Worm (Caenorhabditis elegans): ENCODE data around the gene srh-279.

srh-279 gene

DNA sequence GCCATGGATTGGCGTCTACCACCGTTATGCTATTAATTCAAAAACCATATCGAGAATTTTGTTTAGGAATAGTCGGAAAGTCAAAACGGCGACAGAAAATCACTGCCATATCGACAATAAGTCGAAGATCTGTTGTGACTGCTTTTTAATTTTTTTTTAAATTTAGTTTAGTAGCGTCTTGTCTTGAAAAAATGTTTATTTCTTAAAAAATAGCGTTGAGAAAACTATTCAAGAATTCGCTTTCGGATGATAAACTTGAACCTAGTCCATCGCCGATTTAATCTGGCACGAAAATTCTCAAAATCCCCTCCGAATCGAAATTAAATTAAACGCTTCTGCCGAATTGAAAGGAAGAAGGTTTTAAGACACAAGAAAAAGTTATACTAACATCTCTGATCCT lies at the start of gene srh-279:
Gene srh-279, plus strand, starts transcription at position 301 of the 400 bp plus-strand sequence.
- TF ChIP-seq tbx-9 (tag; optimal IDR thresholded peaks at IDR 0.05; ENCODE audit: borderline replicate concordance) (no peak), sdz-38 (tag; optimal IDR thresholded peaks at IDR 0.05) (no peak), K11D2.4 (GFP tag; IDR thresholded peaks at IDR 0.05) (no peak), cebp-1 (GFP tag; IDR thresholded peaks at IDR 0.05) (no peak), cebp-1 (tag; optimal IDR thresholded peaks at IDR 0.05) (no peak), F10E7.11 (tag; optimal IDR thresholded peaks at IDR 0.05) (no peak), bed-2 (GFP tag; IDR thresholded peaks at IDR 0.05) (no peak), xnd-1 (tag; optimal IDR thresholded peaks at IDR 0.05) (no peak), dpff-1 (tag; optimal IDR thresholded peaks at IDR 0.05) (no peak), madf-8 (GFP tag; conservative IDR thresholded peaks at IDR 0.05) (no peak), snpc-4 (GFP tag; optimal IDR thresholded peaks at IDR 0.05) (no peak), snpc-4 (tag; optimal IDR thresholded peaks at IDR 0.05) (no peak), lin-26 (GFP tag; IDR thresholded peaks at IDR 0.05) (no peak), ztf-6 (GFP tag; IDR thresholded peaks at IDR 0.05) (no peak), sptf-2 (GFP tag; optimal IDR thresholded peaks at IDR 0.05) (no peak), F22D6.2 (tag; optimal IDR thresholded peaks at IDR 0.05) (no peak), rec-8 (tag; optimal IDR thresholded peaks at IDR 0.05) (no peak), athp-1 (tag; optimal IDR thresholded peaks at IDR 0.05) (no peak), nhr-27 (tag; optimal IDR thresholded peaks at IDR 0.05) (no peak), ztf-28 (GFP tag; IDR thresholded peaks at IDR 0.05) (no peak), ceh-58 (GFP tag; IDR thresholded peaks at IDR 0.05) (no peak), ztf-3 (GFP tag; optimal IDR thresholded peaks at IDR 0.05) (no peak)

DNA sequence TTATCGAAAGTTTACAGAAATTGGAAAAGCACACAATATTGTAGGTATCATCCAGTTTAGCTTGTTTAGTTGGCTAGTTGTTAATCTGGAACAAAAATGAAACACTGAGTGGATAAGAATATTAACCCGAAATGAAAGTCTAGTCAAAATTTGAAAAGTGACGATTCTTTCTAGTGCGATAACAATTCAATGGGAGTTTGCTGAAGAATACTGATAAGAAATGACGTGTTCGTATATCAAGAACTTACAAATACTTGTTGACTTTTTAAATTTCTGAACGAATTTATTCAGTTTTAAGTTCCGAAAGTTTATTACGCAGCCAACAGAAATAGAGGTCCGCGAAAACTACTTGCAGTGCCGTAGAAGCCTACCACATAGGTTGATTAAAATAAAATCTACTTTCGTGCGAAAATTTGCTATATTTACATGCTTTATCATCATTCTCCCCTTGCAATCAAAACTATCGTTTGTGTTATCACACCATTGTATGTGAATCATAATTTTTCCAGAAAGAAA lies 49.1 kb upstream of the srh-279 start, which contains the start of gene fbxa-88:
Gene fbxa-88, minus strand, starts transcription at position 51 of the 516 bp plus-strand sequence.
- no peak for TF ChIP-seq egl-18 (GFP tag; IDR thresholded peaks at IDR 0.05)
- peak; percentile 61 for TF ChIP-seq nhr-80 (tag; optimal IDR thresholded peaks at IDR 0.05)
- TF ChIP-seq egl-44 (GFP tag; IDR thresholded peaks at IDR 0.05) = no peak
- TF ChIP-seq T07F8.4 (tag; optimal IDR thresholded peaks at IDR 0.05) = no peak
- TF ChIP-seq let-526 (GFP tag; IDR thresholded peaks at IDR 0.05) = no peak
- no peak for TF ChIP-seq lsl-1 (GFP tag; optimal IDR thresholded peaks at IDR 0.05)
- TF ChIP-seq madf-3 (GFP tag; IDR thresholded peaks at IDR 0.05) = no peak
- no peak for TF ChIP-seq madf-8 (GFP tag; conservative IDR thresholded peaks at IDR 0.05)

DNA sequence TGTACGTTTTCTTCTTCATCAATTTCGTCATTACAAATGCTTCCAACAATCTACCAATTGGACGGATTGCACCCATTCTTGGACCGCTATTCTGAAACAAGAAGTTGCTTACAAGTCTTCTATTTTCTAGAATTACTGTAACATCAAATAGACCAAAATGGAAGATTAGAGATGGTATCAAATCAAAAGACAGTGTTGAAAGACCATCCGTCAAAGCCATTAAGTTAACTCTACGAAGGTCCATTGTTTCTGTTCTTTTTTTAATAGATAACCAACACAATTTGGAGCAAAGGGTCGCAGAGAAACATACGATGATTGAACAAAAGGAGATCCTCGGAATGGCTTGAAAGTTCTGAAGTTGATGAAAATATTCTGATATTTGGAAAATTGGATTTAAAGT lies 47.2 kb upstream of the srh-279 start:
- TF ChIP-seq mes-4 (tag; optimal IDR thresholded peaks at IDR 0.05) (no peak), F52B5.7 (tag; optimal IDR thresholded peaks at IDR 0.05) (no peak), hlh-12 (tag; optimal IDR thresholded peaks at IDR 0.05) (no peak), K11D2.4 (GFP tag; IDR thresholded peaks at IDR 0.05) (no peak), ceh-27 (GFP tag; optimal IDR thresholded peaks at IDR 0.05) (no peak), him-1 (tag; optimal IDR thresholded peaks at IDR 0.05) (no peak), dox-1 (GFP tag; IDR thresholded peaks at IDR 0.05) (no peak)

DNA sequence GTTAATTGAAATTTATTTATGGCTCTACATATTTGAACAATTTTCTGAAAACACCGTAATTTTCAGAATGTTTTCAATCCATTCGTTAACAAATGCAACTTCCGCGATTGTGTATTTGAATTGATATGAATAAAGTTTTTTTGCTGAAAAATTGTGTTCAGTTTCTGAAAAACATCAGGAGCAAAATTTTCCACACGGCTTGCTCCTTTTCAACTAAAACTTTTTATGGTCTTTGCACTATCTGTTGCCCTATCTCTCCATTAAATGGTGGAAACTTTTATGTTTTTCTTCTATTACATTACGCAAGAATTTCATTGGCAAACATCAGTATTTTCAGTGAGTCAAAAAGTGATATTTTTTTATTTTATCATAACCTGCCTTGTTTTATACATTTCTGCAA lies 43.4 kb upstream of the srh-279 start, which contains the start of gene F10A3.4:
Gene F10A3.4, plus strand, starts transcription at position 301 of the 400 bp plus-strand sequence.
- TF ChIP-seq F10E7.11 (tag; optimal IDR thresholded peaks at IDR 0.05) = no peak
- TF ChIP-seq pbrm-1 (GFP tag; IDR thresholded peaks at IDR 0.05) = no peak
- no peak for TF ChIP-seq B0019.2 (GFP tag; conservative IDR thresholded peaks at IDR 0.05)
- TF ChIP-seq tbp1 (GFP tag; optimal IDR thresholded peaks at IDR 0.05) = no peak
- no peak for TF ChIP-seq xnd-1 (tag; optimal IDR thresholded peaks at IDR 0.05)
- no peak for TF ChIP-seq F52B5.7 (tag; optimal IDR thresholded peaks at IDR 0.05)
- TF ChIP-seq madf-6 (GFP tag; IDR thresholded peaks at IDR 0.05) = no peak
- TF ChIP-seq hmg-1.2 (GFP tag; IDR thresholded peaks at IDR 0.05) = no peak
- TF ChIP-seq madf-3 (GFP tag; IDR thresholded peaks at IDR 0.05) = no peak
- no peak for TF ChIP-seq zfh-2 (GFP tag; conservative IDR thresholded peaks at IDR 0.05)
- no peak for TF ChIP-seq ztf-18 (tag; optimal IDR thresholded peaks at IDR 0.05)
- no peak for TF ChIP-seq tlf-1 (GFP tag; optimal IDR thresholded peaks at IDR 0.05)
- no peak for TF ChIP-seq aptf-2 (GFP tag; conservative IDR thresholded peaks at IDR 0.05)
- TF ChIP-seq ama-1 (optimal IDR thresholded peaks at IDR 0.05) = no peak
- TF ChIP-seq ama-1 (GFP tag; optimal IDR thresholded peaks at IDR 0.05) = no peak
- TF ChIP-seq nfya-2 (GFP tag; IDR thresholded peaks at IDR 0.05) = no peak
- TF ChIP-seq him-1 (tag; optimal IDR thresholded peaks at IDR 0.05) = no peak
